Worm (Caenorhabditis elegans): ENCODE data around the gene mcm-6.

DNA sequence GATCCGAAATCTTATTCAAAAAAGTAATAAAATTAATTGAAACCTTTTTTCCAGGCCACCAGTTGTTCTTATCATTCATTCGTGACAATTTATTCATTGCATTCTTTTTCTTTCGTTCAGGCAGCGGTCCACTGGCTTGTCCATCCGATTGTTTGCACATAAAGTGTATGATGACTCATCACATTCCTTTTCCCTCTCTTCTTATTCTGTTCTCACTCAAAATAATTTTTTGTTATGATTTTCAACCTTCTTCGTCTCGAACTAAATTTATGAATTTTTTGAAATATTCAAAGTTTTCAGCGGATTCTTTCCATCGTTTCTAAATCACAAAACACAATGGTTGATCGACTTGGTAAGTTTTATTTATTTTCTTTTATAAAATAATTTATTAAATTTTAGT, 36.3 kb downstream of the mcm-6 start, which contains the start of gene ZK632.12:
- TF ChIP-seq sma-9 (GFP tag; optimal IDR thresholded peaks at IDR 0.05) (no peak), sma-9 (tag; optimal IDR thresholded peaks at IDR 0.05) (no peak), ZK546.5 (tag; optimal IDR thresholded peaks at IDR 0.05) (no peak), mdl-1 (tag; optimal IDR thresholded peaks at IDR 0.05) (no peak), lin-13 (GFP tag; optimal IDR thresholded peaks at IDR 0.05) (no peak), unc-62 (GFP tag; optimal IDR thresholded peaks at IDR 0.05) (no peak)
